Fruit fly (Drosophila melanogaster): ENCODE results near the gene spg.

DNA sequence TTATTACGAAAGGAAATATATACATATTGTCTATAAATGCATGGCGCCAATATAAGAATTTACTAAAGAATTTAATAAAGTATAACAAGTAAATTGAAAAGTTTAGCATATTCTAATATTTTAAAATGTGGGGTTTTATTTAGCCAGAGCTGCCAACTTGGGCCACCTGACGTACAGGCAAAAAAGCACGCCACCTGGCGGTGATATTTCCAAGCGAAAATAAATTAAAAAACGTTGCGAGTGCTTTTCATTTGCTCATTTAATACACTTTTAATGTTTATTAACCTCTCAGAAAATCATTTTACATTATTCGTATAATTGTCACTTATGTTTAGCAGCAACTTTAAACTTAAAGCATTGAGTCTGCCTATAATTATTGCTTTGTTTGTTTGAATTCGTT, 25.3 kb downstream of the spg start:
- no peak for TF ChIP-seq CG8478 (optimal IDR thresholded peaks at IDR 0.05)
- no peak for TF ChIP-seq psq (optimal IDR thresholded peaks at IDR 0.05)
- no peak for TF ChIP-seq usp (GFP tag; optimal IDR thresholded peaks at IDR 0.05)
- no peak for TF ChIP-seq Dll (optimal IDR thresholded peaks at IDR 0.05)
